Worm (Caenorhabditis elegans) whole organism, L4 larva: ENCODE results near the gene mrpl-36.
A peak's percentile ranks its signal among the peaks of the same experiment; 100 is the strongest.

ENCODE experiments used
- D1046.2 ChIP-seq: fragments of 200-800 bp; sonication (Bioruptor generic); IDR thresholded peaks from 2 replicates; pipeline ENCODE4 v1.3.6; 2022; ENCODE audit warnings: missing genetic modification characterization, missing compliant biosample characterization
- F49E8.2 ChIP-seq: sonication (generic microtip); optimal IDR thresholded peaks from 2 replicates; lab custom pipeline; 2016; ENCODE audit warnings: missing compliant biosample characterization, mild to moderate bottlenecking, missing genetic modification characterization, borderline replicate concordance
- T20F7.1 ChIP-seq: fragments of 200-800 bp; sonication (Bioruptor generic); optimal IDR thresholded peaks from 2 replicates; lab custom pipeline; 2018; ENCODE audit warnings: mild to moderate bottlenecking, missing genetic modification characterization, missing compliant biosample characterization
- T26A8.4 ChIP-seq: fragments of 200-800 bp; sonication (Bioruptor generic); IDR thresholded peaks from 2 replicates; pipeline ENCODE4 v1.3.6; 2022; ENCODE audit warnings: missing genetic modification characterization, missing compliant biosample characterization
- Y105C5A.15 ChIP-seq: fragments of 200-800 bp; sonication (Bioruptor generic); IDR thresholded peaks from 2 replicates; pipeline ENCODE4 v1.3.6; 2022; ENCODE audit warnings: missing genetic modification characterization, missing compliant biosample characterization
- ZK337.2 ChIP-seq: fragments of 200-800 bp; sonication (Bioruptor generic); IDR thresholded peaks from 2 replicates; pipeline ENCODE4 v1.3.6; 2022; ENCODE audit warnings: missing genetic modification reagents, missing genetic modification characterization, missing compliant biosample characterization
- aha-1 ChIP-seq: fragments of 150-350 bp; peaks from one replicate; lab custom pipeline; 2014; ENCODE audit warnings: missing biosample characterization, missing genetic modification characterization
- ceh-20 ChIP-seq: fragments of 200-800 bp; sonication (Bioruptor generic); IDR thresholded peaks from 2 replicates; pipeline ENCODE4 v1.3.6; 2022; ENCODE audit warnings: missing genetic modification reagents, missing genetic modification characterization, missing compliant biosample characterization
- ceh-28 ChIP-seq: fragments of 150-350 bp; optimal IDR thresholded peaks from 2 replicates; lab custom pipeline; 2014; ENCODE audit warnings: missing biosample characterization, missing genetic modification reagents, missing genetic modification characterization
- ceh-32 ChIP-seq: sonication (generic microtip); optimal IDR thresholded peaks from 2 replicates; lab custom pipeline; 2016; ENCODE audit warnings: mild to moderate bottlenecking, missing genetic modification characterization, missing compliant biosample characterization; ENCODE audit not compliant: poor library complexity
- ceh-62 ChIP-seq: sonication (generic microtip); optimal IDR thresholded peaks from 2 replicates; lab custom pipeline; 2017; ENCODE audit warnings: missing biosample characterization, missing genetic modification characterization
- ceh-82 ChIP-seq: sonication (generic microtip); optimal IDR thresholded peaks from 2 replicates; lab custom pipeline; 2017; ENCODE audit warnings: missing biosample characterization, missing genetic modification characterization
- ces-1 ChIP-seq: fragments of 150-350 bp; sonication (generic microtip); optimal IDR thresholded peaks from 4 replicates; lab custom pipeline; 2014; ENCODE audit warnings: missing biosample characterization, missing genetic modification reagents, missing genetic modification characterization
- ctbp-1 ChIP-seq: fragments of 200-800 bp; sonication (Bioruptor generic); IDR thresholded peaks from 2 replicates; pipeline ENCODE4 v1.3.6; 2022; ENCODE audit warnings: missing genetic modification reagents, missing genetic modification characterization, missing compliant biosample characterization
- dmd-9 ChIP-seq: fragments of 200-800 bp; sonication (Bioruptor generic); IDR thresholded peaks from 2 replicates; pipeline ENCODE4 v1.3.6; 2022; ENCODE audit warnings: missing genetic modification reagents, missing genetic modification characterization, missing compliant biosample characterization
- dpl-1 ChIP-seq: fragments of 150-350 bp; optimal IDR thresholded peaks from 2 replicates; lab custom pipeline; 2014; ENCODE audit warnings: missing biosample characterization, missing genetic modification reagents, missing genetic modification characterization
- duxl-1 ChIP-seq: sonication (generic microtip); optimal IDR thresholded peaks from 2 replicates; lab custom pipeline; 2016; ENCODE audit warnings: mild to moderate bottlenecking, missing genetic modification characterization, moderate library complexity, missing compliant biosample characterization; ENCODE audit not compliant: poor library complexity
- dve-1 ChIP-seq: sonication (generic microtip); optimal IDR thresholded peaks from 2 replicates; lab custom pipeline; 2017; ENCODE audit warnings: antibody characterized with exemption, mild to moderate bottlenecking, missing genetic modification characterization, missing compliant biosample characterization; ENCODE audit not compliant: insufficient read depth
- egl-43 ChIP-seq: fragments of 200-800 bp; sonication (Bioruptor generic); IDR thresholded peaks from 2 replicates; pipeline ENCODE4 v1.3.6; 2022; ENCODE audit warnings: missing genetic modification reagents, missing genetic modification characterization, missing compliant biosample characterization
- fkh-10 ChIP-seq: fragments of 150-350 bp; optimal IDR thresholded peaks from 2 replicates; lab custom pipeline; 2014; ENCODE audit warnings: missing biosample characterization, missing genetic modification reagents, missing genetic modification characterization
- gei-8 ChIP-seq: fragments of 200-800 bp; sonication (Bioruptor generic); optimal IDR thresholded peaks from 2 replicates; lab custom pipeline; 2018; ENCODE audit warnings: mild to moderate bottlenecking, missing genetic modification characterization, missing compliant biosample characterization
- hif-1 ChIP-seq, 2 experiments: sonication (generic microtip); optimal IDR thresholded peaks; 2 replicates each; lab custom pipeline; 2016 to 2017; ENCODE audit warnings: missing compliant biosample characterization in 2 of 2, missing genetic modification characterization in 2 of 2, missing genetic modification reagents in 2 of 2, missing genotype in 2 of 2, mild to moderate bottlenecking in 1 of 2
- hlh-11 ChIP-seq: fragments of 200-800 bp; sonication (Bioruptor generic); optimal IDR thresholded peaks from 2 replicates; lab custom pipeline; 2018; ENCODE audit warnings: mild to moderate bottlenecking, missing genetic modification characterization, missing compliant biosample characterization
- hlh-30 ChIP-seq: sonication (generic microtip); optimal IDR thresholded peaks from 2 replicates; lab custom pipeline; 2017; ENCODE audit warnings: antibody characterized with exemption, mild to moderate bottlenecking, missing genetic modification characterization, missing compliant biosample characterization; ENCODE audit not compliant: insufficient read depth
- lin-15B ChIP-seq: fragments of 150-350 bp; sonication (generic microtip); optimal IDR thresholded peaks from 3 replicates; lab custom pipeline; 2014; ENCODE audit warnings: missing biosample characterization, missing genetic modification characterization
- lin-29 ChIP-seq: fragments of 200-800 bp; sonication (Bioruptor generic); IDR thresholded peaks from 2 replicates; pipeline ENCODE4 v1.3.6; 2022; ENCODE audit warnings: missing genetic modification reagents, missing genetic modification characterization, missing compliant biosample characterization
- lin-38 ChIP-seq: fragments of 200-800 bp; sonication (Bioruptor generic); IDR thresholded peaks from 2 replicates; pipeline ENCODE4 v1.3.6; 2022; ENCODE audit warnings: missing genetic modification reagents, missing genetic modification characterization, missing compliant biosample characterization
- lsy-2 ChIP-seq, 2 experiments: fragments of 150-350 bp in 1 of 2; sonication (generic microtip) in 1 of 2; optimal IDR thresholded peaks; 2 replicates each; lab custom pipeline; 2014 to 2017; ENCODE audit warnings: missing biosample characterization in 2 of 2, missing genetic modification characterization in 2 of 2
- mdt-29 ChIP-seq: fragments of 200-800 bp; sonication (Bioruptor generic); IDR thresholded peaks from 2 replicates; pipeline ENCODE4 v1.3.6; 2022; ENCODE audit warnings: missing genetic modification reagents, missing genetic modification characterization, missing compliant biosample characterization
- mep-1 ChIP-seq: fragments of 150-350 bp; sonication (generic microtip); optimal IDR thresholded peaks from 3 replicates; lab custom pipeline; 2014; ENCODE audit warnings: missing biosample characterization, missing genetic modification characterization
- mes-2 ChIP-seq: sonication (generic microtip); optimal IDR thresholded peaks from 2 replicates; lab custom pipeline; 2016; ENCODE audit warnings: missing genotype, mild to moderate bottlenecking, missing genetic modification characterization, missing compliant biosample characterization; ENCODE audit not compliant: poor library complexity, severe bottlenecking
- nhr-11 ChIP-seq: fragments of 150-350 bp; optimal IDR thresholded peaks from 2 replicates; lab custom pipeline; 2014; ENCODE audit warnings: missing biosample characterization, missing genetic modification characterization
- nhr-25 ChIP-seq: sonication (generic microtip); optimal IDR thresholded peaks from 2 replicates; lab custom pipeline; 2017; ENCODE audit warnings: missing genetic modification characterization, mild to moderate bottlenecking, missing compliant biosample characterization, antibody characterized with exemption, moderate library complexity, borderline replicate concordance; ENCODE audit not compliant: insufficient read depth
- nhr-41 ChIP-seq: fragments of 200-800 bp; sonication (Bioruptor generic); IDR thresholded peaks from 2 replicates; pipeline ENCODE4 v1.3.6; 2022; ENCODE audit warnings: missing genetic modification reagents, missing genetic modification characterization, missing compliant biosample characterization
- nhr-42 ChIP-seq: fragments of 200-800 bp; sonication (Bioruptor generic); IDR thresholded peaks from 2 replicates; pipeline ENCODE4 v1.3.6; 2022; ENCODE audit warnings: missing genetic modification characterization, missing compliant biosample characterization
- rbr-2 ChIP-seq: sonication (generic microtip); optimal IDR thresholded peaks from 2 replicates; lab custom pipeline; 2016; ENCODE audit warnings: missing genotype, missing genetic modification characterization, missing compliant biosample characterization
- sdz-12 ChIP-seq: fragments of 200-800 bp; sonication (Bioruptor generic); optimal IDR thresholded peaks from 2 replicates; lab custom pipeline; 2018; ENCODE audit warnings: mild to moderate bottlenecking, missing genetic modification characterization, missing compliant biosample characterization
- spr-1 ChIP-seq: sonication (generic microtip); optimal IDR thresholded peaks from 2 replicates; lab custom pipeline; 2016; ENCODE audit warnings: mild to moderate bottlenecking, missing genetic modification characterization, missing compliant biosample characterization
- spr-3 ChIP-seq: fragments of 200-800 bp; sonication (Bioruptor generic); optimal IDR thresholded peaks from 2 replicates; lab custom pipeline; 2018; ENCODE audit warnings: mild to moderate bottlenecking, missing genetic modification characterization, missing compliant biosample characterization
- tra-1 ChIP-seq: fragments of 200-800 bp; sonication (Bioruptor generic); IDR thresholded peaks from 2 replicates; pipeline ENCODE4 v1.3.6; 2022; ENCODE audit warnings: missing genetic modification reagents, missing genetic modification characterization, missing compliant biosample characterization
- unc-130 ChIP-seq: sonication (generic microtip); optimal IDR thresholded peaks from 2 replicates; lab custom pipeline; 2016; ENCODE audit warnings: missing genetic modification reagents, missing genetic modification characterization, missing compliant biosample characterization
- zag-1 ChIP-seq: fragments of 150-350 bp; optimal IDR thresholded peaks from 2 replicates; lab custom pipeline; 2014; ENCODE audit warnings: missing biosample characterization, missing genetic modification characterization
- zfp-3 ChIP-seq: fragments of 200-800 bp; sonication (Bioruptor generic); conservative IDR thresholded peaks from 2 replicates; pipeline ENCODE4 v1.3.6; 2022; ENCODE audit warnings: missing genetic modification reagents, missing genetic modification characterization, missing compliant biosample characterization
- zip-2 ChIP-seq: fragments of 150-350 bp; optimal IDR thresholded peaks from 2 replicates; lab custom pipeline; 2014; ENCODE audit warnings: missing biosample characterization, missing genetic modification characterization
- ztf-11 ChIP-seq: fragments of 150-350 bp; optimal IDR thresholded peaks from 2 replicates; lab custom pipeline; 2014; ENCODE audit warnings: missing biosample characterization, missing genetic modification characterization
- ztf-7 ChIP-seq: fragments of 150-350 bp; optimal IDR thresholded peaks from 2 replicates; lab custom pipeline; 2014; ENCODE audit warnings: missing biosample characterization, missing genetic modification characterization

mrpl-36 gene

ce11 chrIII:9817087-9817612 lies 30.8 kb downstream of the mrpl-36 start, which contains the start of gene cnx-1 (continued):
- TF ChIP-seq gei-8 (GFP tag; lab: Kevin White, UChicago) (no peak), aha-1 (tag; lab: Kevin White, UChicago) (peak; percentile 84), unc-130 (GFP tag; lab: Kevin White, UChicago) (no peak), zfp-3 (GFP tag; lab: Robert Waterston, UW) (no peak), zag-1 (tag; lab: Kevin White, UChicago) (no peak), nhr-11 (peak; percentile 30), sdz-12 (GFP tag; lab: Kevin White, UChicago) (no peak), nhr-41 (GFP tag; lab: Robert Waterston, UW) (no peak), egl-43 (GFP tag; lab: Robert Waterston, UW) (peak; percentile 55; the same call in 1 of the 2 replicates), mep-1 (tag; lab: Kevin White, UChicago) (peak; percentile 43), mes-2 (peak; percentile 41), ztf-7 (tag; lab: Kevin White, UChicago) (no peak), spr-3 (GFP tag; lab: Kevin White, UChicago) (no peak), duxl-1 (no peak), ces-1 (GFP tag; lab: Kevin White, UChicago) (no peak), lin-29 (GFP tag; lab: Robert Waterston, UW) (no peak), ZK337.2 (GFP tag; lab: Robert Waterston, UW) (no peak), ceh-28 (peak; percentile 28), zip-2 (tag; lab: Kevin White, UChicago) (no peak), lin-38 (GFP tag; lab: Robert Waterston, UW) (no peak), ceh-20 (GFP tag; lab: Robert Waterston, UW) (no peak), T20F7.1 (GFP tag; lab: Kevin White, UChicago) (no peak), ztf-11 (tag; lab: Kevin White, UChicago) (no peak), nhr-25 (tag; lab: Kevin White, UChicago) (no peak), ceh-62 (tag; lab: Kevin White, UChicago) (no peak), lin-15B (no peak), hlh-11 (tag; lab: Kevin White, UChicago) (peak; percentile 16), tra-1 (GFP tag; lab: Robert Waterston, UW) (no peak)

DNA sequence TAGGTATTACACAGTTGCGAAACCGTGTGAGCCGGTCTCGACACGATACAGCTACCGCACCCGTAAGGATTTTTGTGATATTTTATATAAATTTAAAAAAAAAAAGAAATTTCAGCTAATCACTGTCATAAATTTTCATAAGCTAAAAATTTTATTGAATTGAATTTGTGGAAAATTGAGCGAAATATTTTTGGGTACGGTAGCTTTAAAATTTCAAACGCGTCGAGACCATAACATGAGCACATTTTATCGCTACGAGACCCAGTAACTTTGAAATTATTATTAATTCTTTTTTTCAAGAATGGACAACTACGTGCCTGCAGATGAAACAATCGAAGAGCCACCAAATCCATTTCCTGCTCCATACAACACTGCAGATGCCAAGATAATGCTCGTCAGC lies 34.8 kb downstream of the mrpl-36 start, which contains the start of gene ZK632.14:
TSS of gene ZK632.14 (plus strand) at position 301 of the 400 bp plus-strand sequence.
- TF ChIP-seq T26A8.4: 0 out of 2 replicates have a peak, but pooled peaks have one; percentile 13
- TF ChIP-seq dpl-1 (GFP tag; lab: Kevin White, UChicago): no peak
- TF ChIP-seq mes-2: no peak

DNA sequence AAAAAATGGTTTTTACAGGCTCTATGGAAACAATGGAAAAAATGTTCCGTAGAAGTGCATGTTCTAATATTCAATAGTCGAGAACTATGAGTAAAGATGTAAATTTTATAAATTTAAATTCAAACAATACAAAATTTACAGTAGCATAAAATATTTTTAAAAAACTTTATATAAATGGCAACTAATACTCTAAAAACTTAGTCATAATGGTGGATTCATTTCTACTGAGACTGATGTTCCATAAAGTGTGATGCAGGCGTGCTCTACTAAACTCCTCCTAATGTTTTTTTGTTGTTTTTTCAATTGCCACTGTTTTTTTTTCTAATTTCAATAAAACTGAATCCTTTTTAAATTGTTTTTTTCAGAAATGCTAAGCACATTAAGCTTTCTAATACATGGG lies 39.7 kb downstream of the mrpl-36 start, which contains the start of gene gtap-2:
TSS of gene gtap-2 (plus strand) at position 366 of the 400 bp plus-strand sequence.
- TF ChIP-seq dve-1 (tag; lab: Kevin White, UChicago) (peak; percentile 3), dpl-1 (GFP tag; lab: Kevin White, UChicago) (no peak), hlh-30 (tag; lab: Kevin White, UChicago) (peak; percentile 9), ctbp-1 (no peak), fkh-10 (GFP tag; lab: Kevin White, UChicago) (no peak), tra-1 (GFP tag; lab: Robert Waterston, UW) (no peak), dmd-9 (GFP tag; lab: Robert Waterston, UW) (no peak), hlh-11 (tag; lab: Kevin White, UChicago) (no peak), nhr-42 (no peak), gei-8 (GFP tag; lab: Kevin White, UChicago) (no peak), mes-2 (peak; percentile 35), T20F7.1 (GFP tag; lab: Kevin White, UChicago) (peak; percentile 37), aha-1 (tag; lab: Kevin White, UChicago) (no peak), spr-1 (tag; lab: Kevin White, UChicago) (no peak), Y105C5A.15 (GFP tag; lab: Robert Waterston, UW) (no peak), lsy-2 (tag; optimal IDR thresholded peaks at IDR 0.05; lab: Kevin White, UChicago) (peak in 1 of 2 experiments; percentile 37), lin-38 (GFP tag; lab: Robert Waterston, UW) (peak; percentile 53), ceh-82 (tag; lab: Kevin White, UChicago) (no peak), hif-1 (tag; optimal IDR thresholded peaks at IDR 0.05; lab: Kevin White, UChicago) (peak in 1 of 2 experiments; percentile 54), F49E8.2 (tag; lab: Kevin White, UChicago) (no peak), D1046.2 (GFP tag; lab: Robert Waterston, UW) (no peak), nhr-41 (GFP tag; lab: Robert Waterston, UW) (no peak), mdt-29 (GFP tag; lab: Robert Waterston, UW) (no peak), ceh-32 (tag; lab: Kevin White, UChicago) (no peak), rbr-2 (tag; lab: Kevin White, UChicago) (no peak)
